Fruit fly (Drosophila melanogaster): ENCODE results near the gene Blos4.

dm6 chr3L:10835228-10835627, 43.7 kb upstream of the Blos4 start, which contains the start of gene tna:
- TF ChIP-seq kay (GFP tag; ENCODE audit: borderline replicate concordance) = no peak
- no peak for TF ChIP-seq CG7101 (tag; optimal IDR thresholded peaks at IDR 0.05)
- TF ChIP-seq CG1620 (GFP tag; optimal IDR thresholded peaks at IDR 0.05) = no peak
- TF ChIP-seq CG33017 (tag; optimal IDR thresholded peaks at IDR 0.05) = no peak
- no peak for TF ChIP-seq CG14711 (tag; optimal IDR thresholded peaks at IDR 0.05)
- no peak for TF ChIP-seq ovo (GFP tag; optimal IDR thresholded peaks at IDR 0.05)
- no peak for TF ChIP-seq Crg-1 (GFP tag; optimal IDR thresholded peaks at IDR 0.05)
- TF ChIP-seq cic (GFP tag; optimal IDR thresholded peaks at IDR 0.05) = no peak
- TF ChIP-seq tj (GFP tag; optimal IDR thresholded peaks at IDR 0.05) = no peak

All from whole organism, adult.